Fruit fly (Drosophila melanogaster) whole organism, embryonic: ENCODE results near the gene CG42693.

ENCODE experiments used
- ATbp ChIP-seq: fragments of 200-800 bp; sonication (Bioruptor generic); optimal IDR thresholded peaks from 2 replicates; lab custom pipeline; 2017; ENCODE audit warnings: missing biosample characterization, mild to moderate bottlenecking, missing genetic modification characterization, missing genetic modification reagents
- Awh ChIP-seq: fragments of 200-800 bp; sonication (Bioruptor generic); IDR thresholded peaks from 2 replicates; pipeline ENCODE4, ENCODE4 v1.3.6; 2022; ENCODE audit warnings: missing biosample characterization, missing genetic modification characterization
- CG10274 ChIP-seq: fragments of 200-800 bp; sonication (Bioruptor generic); optimal IDR thresholded peaks from 3 replicates; lab custom pipeline; 2017; ENCODE audit warnings: missing biosample characterization, mild to moderate bottlenecking, missing genetic modification characterization
- CG10543 ChIP-seq: fragments of 200-800 bp; sonication (Bioruptor generic); optimal IDR thresholded peaks from 3 replicates; lab custom pipeline; 2017; ENCODE audit warnings: missing biosample characterization, mild to moderate bottlenecking, missing genetic modification characterization, moderate library complexity
- CG11504 ChIP-seq: fragments of 200-800 bp; sonication (Bioruptor generic); optimal IDR thresholded peaks from 3 replicates; lab custom pipeline; 2019; ENCODE audit warnings: missing biosample characterization, mild to moderate bottlenecking, missing genetic modification characterization, moderate library complexity
- CG12236 ChIP-seq: fragments of 200-800 bp; sonication (Bioruptor generic); optimal IDR thresholded peaks from 2 replicates; lab custom pipeline; 2016; ENCODE audit warnings: missing biosample characterization, missing genetic modification characterization
- CG12744 ChIP-seq: fragments of 200-800 bp; sonication (Bioruptor generic); optimal IDR thresholded peaks from 2 replicates; lab custom pipeline; 2016; ENCODE audit warnings: missing biosample characterization, missing genetic modification characterization
- CG1603 ChIP-seq: fragments of 200-800 bp; sonication (Bioruptor generic); optimal IDR thresholded peaks from 2 replicates; lab custom pipeline; 2019; ENCODE audit warnings: missing biosample characterization, mild to moderate bottlenecking, missing genetic modification characterization, moderate library complexity
- CG1647 ChIP-seq: fragments of 200-800 bp; sonication (Bioruptor generic); optimal IDR thresholded peaks from 3 replicates; lab custom pipeline; 2016; ENCODE audit warnings: missing biosample characterization, missing genetic modification characterization
- CG17385 ChIP-seq: fragments of 200-800 bp; sonication (Bioruptor generic); optimal IDR thresholded peaks from 3 replicates; lab custom pipeline; 2018; ENCODE audit warnings: missing biosample characterization, mild to moderate bottlenecking, missing genetic modification characterization
- CG1792 ChIP-seq: fragments of 200-800 bp; sonication (Bioruptor generic); optimal IDR thresholded peaks from 2 replicates; lab custom pipeline; 2016; ENCODE audit warnings: missing biosample characterization, missing genetic modification characterization
- CG18262 ChIP-seq: fragments of 200-800 bp; optimal IDR thresholded peaks from 3 replicates; lab custom pipeline; 2019; ENCODE audit warnings: missing biosample characterization, mild to moderate bottlenecking, missing genetic modification characterization, moderate library complexity
- CG2678 ChIP-seq: fragments of 200-800 bp; sonication (Bioruptor generic); optimal IDR thresholded peaks from 3 replicates; lab custom pipeline; 2019; ENCODE audit warnings: missing biosample characterization, mild to moderate bottlenecking, missing genetic modification characterization, moderate library complexity
- CG30403 ChIP-seq: fragments of 200-800 bp; sonication (Bioruptor generic); optimal IDR thresholded peaks from 3 replicates; lab custom pipeline; 2016; ENCODE audit warnings: missing biosample characterization, missing genetic modification characterization
- CG32767 ChIP-seq: fragments of 200-800 bp; sonication (Bioruptor generic); IDR thresholded peaks from 2 replicates; pipeline ENCODE4 v1.3.6; 2022; ENCODE audit warnings: missing biosample characterization, missing genetic modification characterization
- CG4424 ChIP-seq: fragments of 200-800 bp; sonication (Bioruptor generic); optimal IDR thresholded peaks from 3 replicates; lab custom pipeline; 2016; ENCODE audit warnings: missing biosample characterization, missing genetic modification characterization
- CG4707 ChIP-seq: fragments of 200-800 bp; sonication (Bioruptor generic); optimal IDR thresholded peaks from 2 replicates; lab custom pipeline; 2018; ENCODE audit warnings: missing biosample characterization, mild to moderate bottlenecking, missing genetic modification characterization, moderate library complexity
- CG7556 ChIP-seq: fragments of 200-800 bp; sonication (Bioruptor generic); optimal IDR thresholded peaks from 2 replicates; lab custom pipeline; 2017; ENCODE audit warnings: missing biosample characterization, mild to moderate bottlenecking, missing genetic modification characterization
- CG7786 ChIP-seq: fragments of 200-800 bp; sonication (Bioruptor generic); optimal IDR thresholded peaks from 2 replicates; lab custom pipeline; 2016; ENCODE audit warnings: missing biosample characterization, missing genetic modification characterization
- CG7839 ChIP-seq: fragments of 200-800 bp; sonication (Bioruptor generic); optimal IDR thresholded peaks from 3 replicates; lab custom pipeline; 2018; ENCODE audit warnings: missing biosample characterization, mild to moderate bottlenecking, missing genetic modification characterization, moderate library complexity
- CG7963 ChIP-seq: fragments of 200-800 bp; sonication (Bioruptor generic); IDR thresholded peaks from 3 replicates; pipeline ENCODE4 v1.3.6; 2022; ENCODE audit warnings: missing biosample characterization, missing genetic modification characterization; ENCODE audit not compliant: partially characterized antibody
- CG8944 ChIP-seq: fragments of 200-800 bp; sonication (Bioruptor generic); optimal IDR thresholded peaks from 3 replicates; lab custom pipeline; 2016; ENCODE audit warnings: missing biosample characterization, missing genetic modification characterization
- Dp ChIP-seq: fragments of 200-800 bp; sonication (Bioruptor generic); optimal IDR thresholded peaks from 2 replicates; lab custom pipeline; 2018; ENCODE audit warnings: missing biosample characterization, mild to moderate bottlenecking, missing genetic modification characterization, moderate library complexity
- H2.0 ChIP-seq: fragments of 200-800 bp; sonication (Bioruptor generic); IDR thresholded peaks from 2 replicates; pipeline ENCODE4 v1.3.6; 2022; ENCODE audit warnings: missing biosample characterization, missing genetic modification characterization
- Jarid2 ChIP-seq: fragments of 200-800 bp; sonication (Bioruptor generic); optimal IDR thresholded peaks from 3 replicates; lab custom pipeline; 2017; ENCODE audit warnings: mild to moderate bottlenecking, missing biosample characterization, missing genetic modification reagents, missing genetic modification characterization
- Mes4 ChIP-seq: fragments of 200-800 bp; sonication (Bioruptor generic); optimal IDR thresholded peaks from 2 replicates; lab custom pipeline; 2016; ENCODE audit warnings: missing biosample characterization, missing genetic modification characterization
- Nf-YB ChIP-seq: fragments of 200-800 bp; sonication (Bioruptor generic); optimal IDR thresholded peaks from 3 replicates; lab custom pipeline; 2019; ENCODE audit warnings: missing biosample characterization, mild to moderate bottlenecking, missing genetic modification characterization, moderate library complexity
- Oli ChIP-seq: fragments of 200-800 bp; sonication (Bioruptor generic); optimal IDR thresholded peaks from 2 replicates; lab custom pipeline; 2018; ENCODE audit warnings: missing biosample characterization, mild to moderate bottlenecking, missing genetic modification characterization, moderate library complexity
- Rfx ChIP-seq: fragments of 200-800 bp; sonication (Bioruptor generic); IDR thresholded peaks from 2 replicates; pipeline ENCODE4 v1.3.6; 2022; ENCODE audit warnings: missing biosample characterization, missing genetic modification characterization
- ab ChIP-seq: fragments of 200-800 bp; sonication (Bioruptor generic); optimal IDR thresholded peaks from 2 replicates; lab custom pipeline; 2016; ENCODE audit warnings: missing biosample characterization, missing genetic modification characterization
- bowl ChIP-seq: fragments of 200-800 bp; sonication (Bioruptor generic); IDR thresholded peaks from 2 replicates; pipeline ENCODE4 v1.3.6; 2022; ENCODE audit warnings: missing biosample characterization, missing genetic modification characterization
- btn ChIP-seq: fragments of 200-800 bp; sonication (Bioruptor generic); optimal IDR thresholded peaks from 2 replicates; lab custom pipeline; 2016; ENCODE audit warnings: missing biosample characterization, missing genetic modification characterization
- chif ChIP-seq, 2 experiments: fragments of 200-800 bp; sonication (Bioruptor generic); optimal IDR thresholded peaks; 3 replicates each; lab custom pipeline; 2016; ENCODE audit warnings: missing biosample characterization in 2 of 2, missing genetic modification characterization in 2 of 2
- chinmo ChIP-seq: fragments of 200-800 bp; sonication (Bioruptor generic); IDR thresholded peaks from 4 replicates; pipeline ENCODE4 v1.3.6; 2022; ENCODE audit warnings: missing biosample characterization, missing genetic modification characterization; ENCODE audit not compliant: partially characterized antibody
- crol ChIP-seq: fragments of 200-800 bp; sonication (Bioruptor generic); IDR thresholded peaks from 2 replicates; pipeline ENCODE4 v1.3.6; 2022; ENCODE audit warnings: missing biosample characterization, missing genetic modification characterization
- dpn ChIP-seq, 2 experiments: fragments of 200-800 bp; sonication (Bioruptor generic); optimal IDR thresholded peaks; 3 replicates each; lab custom pipeline; 2016; ENCODE audit warnings: missing biosample characterization in 2 of 2, missing genetic modification characterization in 2 of 2
- eve ChIP-seq, 2 experiments: fragments of >200 bp; optimal IDR thresholded peaks; 2 replicates each; lab custom pipeline; 2017; ENCODE audit warnings: missing biosample characterization in 2 of 2, missing genetic modification characterization in 2 of 2
- nom ChIP-seq: fragments of 200-800 bp; sonication (Bioruptor generic); optimal IDR thresholded peaks from 2 replicates; lab custom pipeline; 2017; ENCODE audit warnings: missing biosample characterization, missing genetic modification characterization, mild to moderate bottlenecking, moderate library complexity, missing genetic modification reagents
- peb ChIP-seq: fragments of 200-800 bp; sonication (Bioruptor generic); IDR thresholded peaks from 2 replicates; pipeline ENCODE4 v1.3.6; 2022; ENCODE audit warnings: missing biosample characterization, missing genetic modification characterization
- pros ChIP-seq: fragments of 200-800 bp; sonication (Bioruptor generic); optimal IDR thresholded peaks from 3 replicates; lab custom pipeline; 2019; ENCODE audit warnings: missing biosample characterization, mild to moderate bottlenecking, missing genetic modification characterization, moderate library complexity
- row ChIP-seq: fragments of 200-800 bp; sonication (Bioruptor generic); IDR thresholded peaks from 3 replicates; pipeline ENCODE4 v1.3.6; 2022; ENCODE audit warnings: missing biosample characterization, missing genetic modification characterization
- sens ChIP-seq: fragments of 200-800 bp; sonication (Bioruptor generic); peaks from one replicate; lab custom pipeline; 2016; ENCODE audit warnings: missing biosample characterization, missing genetic modification characterization
- twi ChIP-seq: fragments of 200-800 bp; optimal IDR thresholded peaks from 2 replicates; lab custom pipeline; 2019; ENCODE audit warnings: missing biosample characterization, mild to moderate bottlenecking, missing genetic modification characterization, moderate library complexity
- unpg ChIP-seq: fragments of 200-800 bp; sonication (Bioruptor generic); optimal IDR thresholded peaks from 3 replicates; lab custom pipeline; 2018; ENCODE audit warnings: missing biosample characterization, mild to moderate bottlenecking, missing genetic modification characterization, moderate library complexity
- z ChIP-seq: fragments of 200-800 bp; sonication (Bioruptor generic); IDR thresholded peaks from 3 replicates; pipeline ENCODE4 v1.3.6; 2022; ENCODE audit warnings: missing biosample characterization, missing genetic modification characterization
- zen2 ChIP-seq: fragments of 200-800 bp; sonication (Bioruptor generic); IDR thresholded peaks from 3 replicates; pipeline ENCODE4 v1.3.6; 2022; ENCODE audit warnings: missing biosample characterization, missing genetic modification characterization; ENCODE audit not compliant: partially characterized antibody

CG42693 gene

DNA sequence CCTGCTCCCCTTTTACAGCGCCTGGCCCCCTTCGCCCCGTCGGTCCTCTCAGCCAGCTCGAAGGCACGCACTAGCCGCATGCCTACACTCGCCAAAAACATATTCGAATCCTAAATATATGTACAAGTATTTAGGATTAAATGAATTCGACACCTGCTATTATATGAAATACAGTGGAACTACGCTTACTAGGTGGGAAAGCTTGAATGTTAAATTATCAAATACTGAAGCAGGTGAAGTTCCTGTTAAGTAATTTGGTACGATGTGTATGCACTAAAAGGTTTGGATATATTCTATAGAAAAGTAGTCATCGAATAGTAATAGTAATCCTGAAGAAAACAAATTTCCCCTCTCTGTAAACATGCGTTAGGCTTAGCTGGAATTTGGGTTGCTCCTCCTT lies 18.4 kb downstream of the CG42693 start (continued):
- TF ChIP-seq ab (GFP tag; lab: Kevin White, UChicago), result no peak
- no peak for TF ChIP-seq pros (GFP tag; lab: Kevin White, UChicago)
- no peak for TF ChIP-seq CG1792 (GFP tag; lab: Kevin White, UChicago)
- peak; percentile 3 for TF ChIP-seq CG7839 (tag; lab: Kevin White, UChicago)
- no peak for TF ChIP-seq CG4707 (GFP tag; lab: Kevin White, UChicago)
- TF ChIP-seq CG30403 (GFP tag; lab: Kevin White, UChicago), result peak; percentile 39
- peak in 1 of 2 experiments; percentile 9 for TF ChIP-seq chif (GFP tag; optimal IDR thresholded peaks at IDR 0.05; lab: Kevin White, UChicago)
- no peak for TF ChIP-seq eve (GFP tag; optimal IDR thresholded peaks at IDR 0.05; lab: Kevin White, UChicago)
- TF ChIP-seq ATbp (GFP tag; lab: Kevin White, UChicago), result peak; percentile 13
- no peak for TF ChIP-seq CG1647 (GFP tag; lab: Kevin White, UChicago)
- no peak for TF ChIP-seq CG10274 (GFP tag; lab: Kevin White, UChicago)
- TF ChIP-seq unpg (GFP tag; lab: Kevin White, UChicago), result peak; percentile 13
- TF ChIP-seq CG7556 (GFP tag; lab: Kevin White, UChicago), result peak; percentile 23

DNA sequence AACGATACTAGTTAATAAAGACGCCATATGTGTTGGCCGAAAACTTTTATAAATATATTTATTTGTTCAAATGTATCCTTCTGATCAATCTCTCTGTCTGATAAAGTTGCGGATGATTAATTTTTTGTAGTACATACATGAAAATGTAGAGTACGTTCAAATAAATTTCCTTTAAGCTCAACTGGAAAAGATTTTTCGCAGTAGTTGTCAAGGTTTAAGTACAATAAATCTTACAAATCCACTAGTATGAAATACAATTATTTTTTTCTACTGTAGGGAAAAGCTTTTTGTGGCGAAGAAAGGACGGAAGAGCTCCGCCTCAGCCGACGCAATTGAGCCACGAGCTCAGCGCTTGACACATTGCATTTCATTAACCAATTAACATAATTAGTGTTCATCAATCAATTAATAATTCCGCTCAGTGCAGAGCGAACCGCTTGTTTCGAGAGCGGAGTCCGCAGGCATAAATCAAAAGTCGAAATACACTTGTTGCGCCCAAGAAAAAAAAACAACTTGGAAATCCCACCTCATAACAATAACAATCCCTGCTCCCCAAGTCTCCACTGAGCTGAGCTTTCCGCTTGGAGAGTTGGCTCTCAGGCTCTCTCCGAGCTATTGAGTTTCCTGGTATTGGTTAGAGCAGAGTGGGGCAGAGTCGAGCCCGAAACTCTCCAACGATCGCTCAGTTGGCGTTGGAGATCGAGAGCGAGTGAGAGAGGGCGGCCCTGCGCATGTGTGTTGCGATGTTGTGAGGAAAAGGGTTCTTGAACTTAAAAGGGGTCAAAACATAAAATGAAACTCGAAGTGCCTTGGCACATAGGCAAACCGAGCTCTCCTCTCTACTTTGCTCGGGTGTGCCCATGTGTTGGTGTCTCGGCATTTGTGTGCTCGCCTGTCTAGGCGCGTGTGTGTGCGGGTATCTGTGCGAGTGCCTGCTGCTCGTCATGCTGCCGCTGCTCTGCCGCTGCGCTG lies 19.2 kb downstream of the CG42693 start:
- TF ChIP-seq Jarid2 (GFP tag; lab: Kevin White, UChicago) (peak; percentile 1), z (GFP tag; lab: Robert Waterston, UW) (peak; percentile 75; the same call in 2 of the 3 replicates), CG10543 (GFP tag; lab: Kevin White, UChicago) (peak; percentile 2), crol (GFP tag; lab: Robert Waterston, UW) (0 out of 2 replicates have a peak, but pooled peaks have one; percentile 42), CG1603 (no peak), dpn (GFP tag; optimal IDR thresholded peaks at IDR 0.05; lab: Kevin White, UChicago) (no peak), H2.0 (GFP tag; lab: Robert Waterston, UW) (0 out of 2 replicates have a peak, but pooled peaks have one; percentile 10), Nf-YB (peak; percentile 13), CG12744 (GFP tag; lab: Kevin White, UChicago) (no peak), sens (peak; percentile 14), CG4424 (GFP tag; lab: Kevin White, UChicago) (peak; percentile 6), CG2678 (tag; lab: Kevin White, UChicago) (peak; percentile 30), bowl (no peak), btn (GFP tag; lab: Kevin White, UChicago) (no peak), CG30403 (GFP tag; lab: Kevin White, UChicago) (peak; percentile 15), CG18262 (peak; percentile 30), CG11504 (tag; lab: Kevin White, UChicago) (peak; percentile 31), peb (GFP tag; lab: Robert Waterston, UW) (no peak), twi (peak; percentile 51), CG8944 (GFP tag; lab: Kevin White, UChicago) (no peak), nom (GFP tag; lab: Kevin White, UChicago) (peak; percentile 50), CG12236 (no peak), Dp (GFP tag; lab: Kevin White, UChicago) (no peak), CG17385 (peak; percentile 10), chinmo (GFP tag; lab: Robert Waterston, UW) (peak; percentile 83; the same call in 3 of the 4 replicates), Rfx (GFP tag; lab: Robert Waterston, UW) (no peak), CG7786 (GFP tag; lab: Kevin White, UChicago) (no peak), zen2 (peak; percentile 52; the same call in 1 of the 3 replicates), Mes4 (GFP tag; lab: Kevin White, UChicago) (no peak), row (GFP tag; lab: Robert Waterston, UW) (0 out of 3 replicates have a peak, but pooled peaks have one; percentile 18), CG7963 (GFP tag; lab: Robert Waterston, UW) (no peak), CG32767 (GFP tag; lab: Robert Waterston, UW) (no peak), Awh (GFP tag; lab: Robert Waterston, UW) (peak; percentile 60; the same call in 1 of the 2 replicates), Oli (peak; percentile 32)
